Worm (Caenorhabditis elegans): ENCODE results near the gene str-248.
A peak's percentile ranks its signal among the peaks of the same experiment; 100 is the strongest.
"Not testable (repeated sequence)": the region's sequence is repeated elsewhere in the genome, so short reads cannot be mapped to it uniquely, and the experiment has no call there.

Gene str-248

ce11 chrV:15614534-15614933 lies 14.9 kb downstream of the str-248 start:
- TF ChIP-seq elt-2 (tag; optimal IDR thresholded peaks at IDR 0.05) (no peak), egl-27 (tag; optimal IDR thresholded peaks at IDR 0.05) (no peak), mml-1 (tag; optimal IDR thresholded peaks at IDR 0.05) (no peak)

ce11 chrV:15612886-15613285 lies 16.6 kb downstream of the str-248 start, which contains the start of gene str-263:
Gene str-263, plus strand, starts transcription at chrV:15613186.
- no peak for TF ChIP-seq jun-1 (tag; optimal IDR thresholded peaks at IDR 0.05)
- TF ChIP-seq nhr-28 (tag; optimal IDR thresholded peaks at IDR 0.05) = no peak
- no peak for TF ChIP-seq nhr-12 (tag; optimal IDR thresholded peaks at IDR 0.05)
- TF ChIP-seq egl-27 (tag; optimal IDR thresholded peaks at IDR 0.05) = no peak
- no peak for TF ChIP-seq unc-62 (GFP tag; optimal IDR thresholded peaks at IDR 0.05)
- TF ChIP-seq lsy-12 (tag; optimal IDR thresholded peaks at IDR 0.05) = no peak
- no peak for TF ChIP-seq nhr-23 (tag; optimal IDR thresholded peaks at IDR 0.05)
- no peak for TF ChIP-seq lin-39 (tag; optimal IDR thresholded peaks at IDR 0.05)
- no peak for TF ChIP-seq mdl-1 (tag; optimal IDR thresholded peaks at IDR 0.05)
- TF ChIP-seq R02D3.7 (tag; optimal IDR thresholded peaks at IDR 0.05) = no peak
- TF ChIP-seq tbx-2 (tag; optimal IDR thresholded peaks at IDR 0.05) = no peak
- no peak for TF ChIP-seq ztf-4 (tag; optimal IDR thresholded peaks at IDR 0.05)
- TF ChIP-seq mml-1 (tag; optimal IDR thresholded peaks at IDR 0.05) = no peak
- TF ChIP-seq nfya-1 (tag; optimal IDR thresholded peaks at IDR 0.05; ENCODE audit: insufficient read depth) = no peak
- no peak for TF ChIP-seq fkh-2 (tag; optimal IDR thresholded peaks at IDR 0.05)
- no peak for TF ChIP-seq nhr-67 (tag; optimal IDR thresholded peaks at IDR 0.05)
- no peak for TF ChIP-seq fkh-10 (GFP tag; optimal IDR thresholded peaks at IDR 0.05)

ce11 chrV:15610350-15610940 lies 19.0 kb downstream of the str-248 start, which contains the start of the genes fbxa-153 and str-12:
Gene fbxa-153, minus strand, starts transcription at chrV:15610384.
Gene str-12, plus strand, starts transcription at chrV:15610890.
- TF ChIP-seq pha-4 (tag; optimal IDR thresholded peaks at IDR 0.05) = no peak
- no peak for TF ChIP-seq ztf-4 (tag; optimal IDR thresholded peaks at IDR 0.05)
- peak; percentile 23 for TF ChIP-seq snpc-4 (tag; optimal IDR thresholded peaks at IDR 0.05)
- TF ChIP-seq elt-2 (tag; optimal IDR thresholded peaks at IDR 0.05) = no peak
- TF ChIP-seq zag-1 (tag; optimal IDR thresholded peaks at IDR 0.05) = no peak
- TF ChIP-seq unc-62 (GFP tag; optimal IDR thresholded peaks at IDR 0.05) = no peak
- TF ChIP-seq jun-1 (tag; optimal IDR thresholded peaks at IDR 0.05) = no peak
- peak; percentile 20 for TF ChIP-seq lin-15B (tag; optimal IDR thresholded peaks at IDR 0.05)
- TF ChIP-seq nhr-28 (tag; optimal IDR thresholded peaks at IDR 0.05) = no peak
- peak; percentile 46 for TF ChIP-seq lin-39 (tag; optimal IDR thresholded peaks at IDR 0.05)
- TF ChIP-seq egl-27 (tag; optimal IDR thresholded peaks at IDR 0.05) = no peak

ce11 chrV:15605045-15605444 lies 24.4 kb downstream of the str-248 start, which contains the start of gene fbxa-154:
Gene fbxa-154, minus strand, starts transcription at chrV:15605145.
- TF ChIP-seq ceh-82 (tag; optimal IDR thresholded peaks at IDR 0.05) (no peak), mml-1 (tag; optimal IDR thresholded peaks at IDR 0.05) (no peak), ceh-9 (tag; optimal IDR thresholded peaks at IDR 0.05) (no peak), unc-39 (tag; optimal IDR thresholded peaks at IDR 0.05) (no peak), elt-3 (tag; optimal IDR thresholded peaks at IDR 0.05) (no peak), snpc-4 (tag; optimal IDR thresholded peaks at IDR 0.05) (no peak), unc-62 (GFP tag; optimal IDR thresholded peaks at IDR 0.05) (no peak), R02D3.7 (tag; optimal IDR thresholded peaks at IDR 0.05) (no peak)

- TF ChIP-seq ZK546.5 (tag; optimal IDR thresholded peaks at IDR 0.05) (no peak), pha-4 (tag; optimal IDR thresholded peaks at IDR 0.05) (no peak)
These were observed 27.2 kb downstream of the str-248 start, which contains the start of gene fbxa-152 for ce11 chrV:15602253-15602652. Gene fbxa-152, minus strand, starts transcription at chrV:15602353.

ce11 chrV:15599762-15600161 lies 29.7 kb downstream of the str-248 start, which contains the start of gene B0391.14:
Gene B0391.14, minus strand, starts transcription at chrV:15599862.
- TF ChIP-seq ama-1 (optimal IDR thresholded peaks at IDR 0.05); ceh-28 (tag; optimal IDR thresholded peaks at IDR 0.05); egl-5 (tag; optimal IDR thresholded peaks at IDR 0.05): not testable (repeated sequence)

All from whole organism, L3 larva.